Comparison of ENCODE assay signal across 2 fruit fly cellular contexts in genomic region chr3R:6815751-6816039, dm6.
TF ChIP-seq lines count a peak whose summit lies in the region.

No protein-coding gene starts in this region.

- no peak for TF ChIP-seq CTCF in whole organism, embryonic (GFP tag; optimal IDR thresholded peaks at IDR 0.05; lab: Kevin White, UChicago)

TF ChIP-seq in whole organism, embryonic, 481 proteins besides CTCF, POLR2A, EP300 and RAD21:
- TF ChIP-seq CG1233 (GFP tag; optimal IDR thresholded peaks at IDR 0.05; lab: Kevin White, UChicago) (no peak), Dad (GFP tag; optimal IDR thresholded peaks at IDR 0.05; lab: Kevin White, UChicago) (no peak), NC2β (GFP tag; optimal IDR thresholded peaks at IDR 0.05; lab: Kevin White, UChicago) (no peak), cg (GFP tag; optimal IDR thresholded peaks at IDR 0.05; lab: Kevin White, UChicago) (peak; percentile 24), CG10959 (GFP tag; IDR thresholded peaks at IDR 0.05; lab: Robert Waterston, UW) (no peak), Atf-2 (GFP tag; optimal IDR thresholded peaks at IDR 0.05; lab: Kevin White, UChicago) (no peak), Rfx (GFP tag; IDR thresholded peaks at IDR 0.05; lab: Robert Waterston, UW) (no peak), ewg (GFP tag; optimal IDR thresholded peaks at IDR 0.05; lab: Kevin White, UChicago) (peak; percentile 49), nmo (GFP tag; optimal IDR thresholded peaks at IDR 0.05; lab: Kevin White, UChicago) (no peak), knrl (GFP tag; IDR thresholded peaks at IDR 0.05; lab: Robert Waterston, UW; ENCODE audit: partially characterized antibody) (0 out of 3 replicates have a peak, but pooled peaks have one; percentile 13), Nf-YC (tag; optimal IDR thresholded peaks at IDR 0.05; lab: Kevin White, UChicago) (peak; percentile 67), Nf-YB (GFP tag; optimal IDR thresholded peaks at IDR 0.05; lab: Kevin White, UChicago) (peak; percentile 58), HLH4C (GFP tag; IDR thresholded peaks at IDR 0.05; lab: Robert Waterston, UW; ENCODE audit: partially characterized antibody) (no peak), vvl (GFP tag; IDR thresholded peaks at IDR 0.05; lab: Robert Waterston, UW) (0 out of 2 replicates have a peak, but pooled peaks have one; percentile 12), CG12744 (GFP tag; optimal IDR thresholded peaks at IDR 0.05; lab: Kevin White, UChicago) (no peak), seq (GFP tag; IDR thresholded peaks at IDR 0.05; lab: Robert Waterston, UW) (0 out of 2 replicates have a peak, but pooled peaks have one; percentile 44), zfh1 (GFP tag; IDR thresholded peaks at IDR 0.05; lab: Robert Waterston, UW) (no peak)

TF ChIP-seq in whole organism, prepupa, 60 proteins besides CTCF, POLR2A, EP300 and RAD21:
- TF ChIP-seq CG7368 (GFP tag; optimal IDR thresholded peaks at IDR 0.05; lab: Kevin White, UChicago) (peak; percentile 59), CG3919 (GFP tag; optimal IDR thresholded peaks at IDR 0.05; lab: Kevin White, UChicago) (no peak), CG1621 (tag; optimal IDR thresholded peaks at IDR 0.05; lab: Kevin White, UChicago) (no peak), Hr38 (GFP tag; optimal IDR thresholded peaks at IDR 0.05; lab: Kevin White, UChicago) (no peak), fd85E (GFP tag; optimal IDR thresholded peaks at IDR 0.05; lab: Kevin White, UChicago) (no peak), CG6808 (GFP tag; optimal IDR thresholded peaks at IDR 0.05; lab: Kevin White, UChicago) (no peak), CG8119 (GFP tag; IDR thresholded peaks at IDR 0.05; lab: Robert Waterston, UW) (no peak)
TF ChIP-seq in whole organism, prepupa: peak in this region for 1.
